Fruit fly (Drosophila melanogaster) whole organism, embryonic: ENCODE measurements around the gene CG8560.

Experiments used
- CG10321 ChIP-seq: fragments of 200-800 bp; sonication (Bioruptor generic); IDR thresholded peaks from 2 replicates; pipeline ENCODE4 v1.3.6; 2022; ENCODE audit warnings: missing biosample characterization, missing genetic modification characterization
- CG11398 ChIP-seq: fragments of 200-800 bp; sonication (Bioruptor generic); optimal IDR thresholded peaks from 2 replicates; lab custom pipeline; 2016; ENCODE audit warnings: missing biosample characterization, missing genetic modification characterization
- CG12299 ChIP-seq: fragments of 200-800 bp; sonication (Bioruptor generic); optimal IDR thresholded peaks from 2 replicates; lab custom pipeline; 2018; ENCODE audit warnings: missing biosample characterization, mild to moderate bottlenecking, missing genetic modification characterization
- CG12769 ChIP-seq: fragments of 200-800 bp; sonication (Bioruptor generic); optimal IDR thresholded peaks from 2 replicates; lab custom pipeline; 2019; ENCODE audit warnings: missing biosample characterization, mild to moderate bottlenecking, missing genetic modification characterization, moderate library complexity
- CG15269 ChIP-seq: fragments of 200-800 bp; sonication (Bioruptor generic); optimal IDR thresholded peaks from 2 replicates; lab custom pipeline; 2018; ENCODE audit warnings: missing biosample characterization, mild to moderate bottlenecking, missing genetic modification characterization, moderate library complexity
- CG2712 ChIP-seq: fragments of 200-800 bp; optimal IDR thresholded peaks from 3 replicates; lab custom pipeline; 2019; ENCODE audit warnings: missing biosample characterization, mild to moderate bottlenecking, missing genetic modification characterization, moderate library complexity
- CG2889 ChIP-seq: fragments of 200-800 bp; sonication (Bioruptor generic); IDR thresholded peaks from 3 replicates; pipeline ENCODE4 v1.3.6; 2022; ENCODE audit warnings: missing biosample characterization, missing genetic modification characterization
- CG32767 ChIP-seq: fragments of 200-800 bp; sonication (Bioruptor generic); IDR thresholded peaks from 2 replicates; pipeline ENCODE4 v1.3.6; 2022; ENCODE audit warnings: missing biosample characterization, missing genetic modification characterization
- CG34376 ChIP-seq: fragments of 200-800 bp; sonication (Bioruptor generic); optimal IDR thresholded peaks from 2 replicates; lab custom pipeline; 2018; ENCODE audit warnings: missing biosample characterization, mild to moderate bottlenecking, missing genetic modification characterization
- CG4404 ChIP-seq: fragments of 200-800 bp; sonication (Bioruptor generic); IDR thresholded peaks from 2 replicates; pipeline ENCODE4 v1.3.6; 2022; ENCODE audit warnings: missing biosample characterization, missing genetic modification characterization
- CG4854 ChIP-seq: fragments of 200-800 bp; sonication (Bioruptor generic); optimal IDR thresholded peaks from 2 replicates; lab custom pipeline; 2016; ENCODE audit warnings: missing biosample characterization, missing genetic modification characterization, inconsistent platforms
- CG5953 ChIP-seq: fragments of 200-800 bp; sonication (Bioruptor generic); IDR thresholded peaks from 2 replicates; pipeline ENCODE4 v1.3.6; 2022; ENCODE audit warnings: missing biosample characterization, missing genetic modification characterization
- CG6254 ChIP-seq: fragments of 200-800 bp; sonication (Bioruptor generic); optimal IDR thresholded peaks from 3 replicates; lab custom pipeline; 2017; ENCODE audit warnings: mild to moderate bottlenecking, missing biosample characterization, missing genetic modification reagents, missing genetic modification characterization
- CG6765 ChIP-seq: fragments of 200-800 bp; sonication (Bioruptor generic); optimal IDR thresholded peaks from 3 replicates; lab custom pipeline; 2017; ENCODE audit warnings: missing biosample characterization, mild to moderate bottlenecking, missing genetic modification characterization
- CG7745 ChIP-seq: fragments of 200-800 bp; sonication (Bioruptor generic); optimal IDR thresholded peaks from 2 replicates; lab custom pipeline; 2018; ENCODE audit warnings: missing biosample characterization, mild to moderate bottlenecking, missing genetic modification characterization, moderate library complexity
- CG7928 ChIP-seq: fragments of 200-800 bp; sonication (Bioruptor generic); optimal IDR thresholded peaks from 2 replicates; lab custom pipeline; 2017; ENCODE audit warnings: missing biosample characterization, mild to moderate bottlenecking, missing genetic modification characterization
- CG8478 ChIP-seq: fragments of >200 bp; optimal IDR thresholded peaks from 2 replicates; lab custom pipeline; 2018
- D19A ChIP-seq: fragments of 200-800 bp; optimal IDR thresholded peaks from 3 replicates; lab custom pipeline; 2019; ENCODE audit warnings: missing biosample characterization, mild to moderate bottlenecking, missing genetic modification characterization, moderate library complexity
- Dp ChIP-seq: fragments of 200-800 bp; sonication (Bioruptor generic); optimal IDR thresholded peaks from 2 replicates; lab custom pipeline; 2018; ENCODE audit warnings: missing biosample characterization, mild to moderate bottlenecking, missing genetic modification characterization, moderate library complexity
- E2f2 ChIP-seq: fragments of 200-800 bp; sonication (Bioruptor generic); IDR thresholded peaks from 2 replicates; pipeline ENCODE4 v1.3.6; 2022; ENCODE audit warnings: missing biosample characterization, missing genetic modification characterization
- GATAe ChIP-seq: fragments of 200-800 bp; sonication (Bioruptor generic); conservative IDR thresholded peaks from 2 replicates; pipeline ENCODE4 v1.3.6; 2022; ENCODE audit warnings: missing biosample characterization, missing genetic modification characterization
- HLH3B ChIP-seq: fragments of 200-800 bp; sonication (Bioruptor generic); IDR thresholded peaks from 2 replicates; pipeline ENCODE4 v1.3.6; 2022; ENCODE audit warnings: missing biosample characterization, missing genetic modification characterization
- Hey ChIP-seq: fragments of 200-800 bp; sonication (Bioruptor generic); optimal IDR thresholded peaks from 3 replicates; lab custom pipeline; 2018; ENCODE audit warnings: missing biosample characterization, mild to moderate bottlenecking, missing genetic modification characterization
- MESR4 ChIP-seq: fragments of 200-800 bp; sonication (Bioruptor generic); optimal IDR thresholded peaks from 2 replicates; lab custom pipeline; 2018; ENCODE audit warnings: missing biosample characterization, mild to moderate bottlenecking, missing genetic modification characterization, moderate library complexity
- Mad ChIP-seq: fragments of 200-800 bp; sonication (Bioruptor generic); optimal IDR thresholded peaks from 2 replicates; lab custom pipeline; 2016; ENCODE audit warnings: missing biosample characterization, missing genetic modification characterization
- NFAT ChIP-seq: fragments of 200-800 bp; sonication (Bioruptor generic); IDR thresholded peaks from 2 replicates; pipeline ENCODE4 v1.3.6; 2022; ENCODE audit warnings: missing biosample characterization, missing genetic modification characterization
- Vsx1 ChIP-seq: fragments of 200-800 bp; sonication (Bioruptor generic); optimal IDR thresholded peaks from 2 replicates; lab custom pipeline; 2017; ENCODE audit warnings: missing biosample characterization, mild to moderate bottlenecking, missing genetic modification characterization, missing genetic modification reagents
- YL-1 ChIP-seq: fragments of 200-800 bp; sonication (Bioruptor generic); optimal IDR thresholded peaks from 3 replicates; lab custom pipeline; 2017; ENCODE audit warnings: missing biosample characterization, mild to moderate bottlenecking, missing genetic modification characterization
- ap ChIP-seq: fragments of 200-800 bp; sonication (Bioruptor generic); IDR thresholded peaks from 2 replicates; pipeline ENCODE4 v1.3.6; 2022; ENCODE audit warnings: missing biosample characterization, missing genetic modification characterization
- btn ChIP-seq: fragments of 200-800 bp; sonication (Bioruptor generic); optimal IDR thresholded peaks from 2 replicates; lab custom pipeline; 2016; ENCODE audit warnings: missing biosample characterization, missing genetic modification characterization
- cad ChIP-seq: fragments of >200 bp; optimal IDR thresholded peaks from 2 replicates; lab custom pipeline; 2017; ENCODE audit warnings: missing biosample characterization, missing genetic modification characterization
- cas ChIP-seq: fragments of 200-800 bp; sonication (Bioruptor generic); IDR thresholded peaks from 2 replicates; pipeline ENCODE4 v1.3.6; 2022; ENCODE audit warnings: missing biosample characterization, missing genetic modification characterization
- caup ChIP-seq: fragments of 200-800 bp; sonication (Bioruptor generic); optimal IDR thresholded peaks from 3 replicates; lab custom pipeline; 2017; ENCODE audit warnings: missing biosample characterization, mild to moderate bottlenecking, missing genetic modification characterization, moderate library complexity; ENCODE audit not compliant: severe bottlenecking
- dysf ChIP-seq: fragments of 200-800 bp; sonication (Bioruptor generic); IDR thresholded peaks from 3 replicates; pipeline ENCODE4 v1.3.6; 2022; ENCODE audit warnings: missing biosample characterization, missing genetic modification characterization
- emc ChIP-seq: fragments of 200-800 bp; sonication (Bioruptor generic); optimal IDR thresholded peaks from 2 replicates; lab custom pipeline; 2016; ENCODE audit warnings: missing biosample characterization, missing genetic modification characterization
- fu2 ChIP-seq: fragments of 200-800 bp; sonication (Bioruptor generic); optimal IDR thresholded peaks from 2 replicates; lab custom pipeline; 2016; ENCODE audit warnings: missing biosample characterization, missing genetic modification characterization
- gce ChIP-seq: fragments of 200-800 bp; sonication (Bioruptor generic); IDR thresholded peaks from 3 replicates; pipeline ENCODE4 v1.3.6; 2022; ENCODE audit warnings: missing biosample characterization, missing genetic modification characterization
- gcm2 ChIP-seq: fragments of 200-800 bp; sonication (Bioruptor generic); optimal IDR thresholded peaks from 2 replicates; lab custom pipeline; 2016; ENCODE audit warnings: missing biosample characterization, missing genetic modification characterization
- lab ChIP-seq: fragments of 200-800 bp; sonication (Bioruptor generic); optimal IDR thresholded peaks from 3 replicates; lab custom pipeline; 2017; ENCODE audit warnings: missing biosample characterization, missing genetic modification characterization, mild to moderate bottlenecking, moderate library complexity, missing genetic modification reagents
- lilli ChIP-seq: fragments of 200-800 bp; sonication (Bioruptor generic); optimal IDR thresholded peaks from 3 replicates; lab custom pipeline; 2016; ENCODE audit warnings: missing biosample characterization, missing genetic modification characterization
- lov ChIP-seq, 2 experiments: fragments of 200-800 bp in 1 of 2; fragments of >200 bp in 1 of 2; sonication (Bioruptor generic) in 1 of 2; IDR thresholded peaks in 1 of 2; optimal IDR thresholded peaks in 1 of 2; 2 replicates in 1 of 2; 3 replicates in 1 of 2; pipeline versions ENCODE4 v1.3.6 to Lab custom; 2017 to 2022; ENCODE audit warnings: missing biosample characterization in 1 of 2, missing genetic modification characterization in 1 of 2
- maf-S ChIP-seq: fragments of 200-800 bp; sonication (Bioruptor generic); optimal IDR thresholded peaks from 2 replicates; lab custom pipeline; 2016; ENCODE audit warnings: missing biosample characterization, missing genetic modification characterization
- peb ChIP-seq: fragments of 200-800 bp; sonication (Bioruptor generic); IDR thresholded peaks from 2 replicates; pipeline ENCODE4 v1.3.6; 2022; ENCODE audit warnings: missing biosample characterization, missing genetic modification characterization
- pho ChIP-seq: fragments of 200-800 bp; sonication (Bioruptor generic); optimal IDR thresholded peaks from 2 replicates; lab custom pipeline; 2016; ENCODE audit warnings: missing biosample characterization, missing genetic modification characterization
- salm ChIP-seq: fragments of 200-800 bp; sonication (Bioruptor generic); optimal IDR thresholded peaks from 2 replicates; lab custom pipeline; 2018; ENCODE audit warnings: missing biosample characterization, mild to moderate bottlenecking, missing genetic modification characterization
- sob ChIP-seq: fragments of 200-800 bp; sonication (Bioruptor generic); IDR thresholded peaks from 2 replicates; pipeline ENCODE4 v1.3.6; 2022; ENCODE audit warnings: missing biosample characterization, missing genetic modification characterization
- tap ChIP-seq: fragments of 200-800 bp; optimal IDR thresholded peaks from 3 replicates; lab custom pipeline; 2019; ENCODE audit warnings: missing biosample characterization, mild to moderate bottlenecking, missing genetic modification characterization, moderate library complexity
- ttk ChIP-seq: fragments of 200-800 bp; sonication (Bioruptor generic); IDR thresholded peaks from 2 replicates; pipeline ENCODE4 v2.1.2; 2022; ENCODE audit warnings: missing biosample characterization, missing genetic modification characterization
- usp ChIP-seq: fragments of >200 bp; optimal IDR thresholded peaks from 2 replicates; lab custom pipeline; 2017; ENCODE audit warnings: missing biosample characterization, missing genetic modification characterization

CG8560 gene

dm6 chr3L:7434715-7435653, 31.0 kb upstream of the CG8560 start, which contains the start of gene Rac2 (continued):
- 0 out of 2 replicates have a peak, but pooled peaks have one; percentile 24 for TF ChIP-seq CG4404
- TF ChIP-seq gce: peak; percentile 51; the same call in 1 of the 3 replicates
- no peak for TF ChIP-seq emc (GFP tag; lab: Kevin White, UChicago)
- TF ChIP-seq CG6254 (GFP tag; lab: Kevin White, UChicago): peak; percentile 35
- peak; percentile 17 for TF ChIP-seq CG4854 (GFP tag; lab: Kevin White, UChicago)
- TF ChIP-seq salm (tag; lab: Kevin White, UChicago): peak; percentile 7
- no peak for TF ChIP-seq CG7928 (GFP tag; lab: Kevin White, UChicago)
- TF ChIP-seq MESR4: peak; percentile 14
- no peak for TF ChIP-seq NFAT (GFP tag; lab: Robert Waterston, UW)
- peak; percentile 76 for TF ChIP-seq cad (GFP tag; lab: Kevin White, UChicago)
- no peak for TF ChIP-seq cas
- no peak for TF ChIP-seq GATAe (GFP tag; lab: Robert Waterston, UW)
- TF ChIP-seq CG34376 (GFP tag; lab: Kevin White, UChicago): peak; percentile 7
- 0 out of 2 replicates have a peak, but pooled peaks have one; percentile 3 for TF ChIP-seq CG5953 (GFP tag; lab: Robert Waterston, UW)
- TF ChIP-seq Dp (GFP tag; lab: Kevin White, UChicago): no peak
- TF ChIP-seq CG7745: no peak
- TF ChIP-seq CG2889 (GFP tag; lab: Robert Waterston, UW): 0 out of 3 replicates have a peak, but pooled peaks have one; percentile 22
- peak; percentile 60 for TF ChIP-seq YL-1 (GFP tag; lab: Kevin White, UChicago)
- peak; percentile 49 for TF ChIP-seq lab
- peak; percentile 58 for TF ChIP-seq Vsx1
- peak; percentile 89 for TF ChIP-seq D19A (tag; lab: Kevin White, UChicago)
- TF ChIP-seq CG11398 (GFP tag; lab: Kevin White, UChicago): peak; percentile 22
- TF ChIP-seq lov (optimal IDR thresholded peaks at IDR 0.05; lab: Kevin White, UChicago): no peak
- no peak for TF ChIP-seq lov (GFP tag; IDR thresholded peaks at IDR 0.05; lab: Robert Waterston, UW)
- TF ChIP-seq CG12299 (tag; lab: Kevin White, UChicago): peak; percentile 2
- TF ChIP-seq tap (tag; lab: Kevin White, UChicago): no peak
- TF ChIP-seq CG15269: peak; percentile 5
- peak; percentile 91 for TF ChIP-seq CG8478 (lab: Kevin White, UChicago)
- TF ChIP-seq Hey: no peak
- peak; percentile 52 for TF ChIP-seq CG12769 (tag; lab: Kevin White, UChicago)
- peak; percentile 40; the same call in 1 of the 2 replicates for TF ChIP-seq E2f2 (GFP tag; lab: Robert Waterston, UW)
- no peak for TF ChIP-seq maf-S (GFP tag; lab: Kevin White, UChicago)
- TF ChIP-seq lilli (GFP tag; lab: Kevin White, UChicago): peak; percentile 45
- TF ChIP-seq CG6765 (GFP tag; lab: Kevin White, UChicago): no peak
- no peak for TF ChIP-seq peb (GFP tag; lab: Robert Waterston, UW)
- TF ChIP-seq caup: peak; percentile 54
- no peak for TF ChIP-seq CG32767 (GFP tag; lab: Robert Waterston, UW)
- peak; percentile 96 for TF ChIP-seq CG10321 (GFP tag; lab: Robert Waterston, UW)
- TF ChIP-seq dysf (GFP tag; lab: Robert Waterston, UW): peak; percentile 40; the same call in 1 of the 3 replicates
- no peak for TF ChIP-seq ttk (GFP tag; lab: Robert Waterston, UW)
- TF ChIP-seq usp: no peak
- TF ChIP-seq ap (GFP tag; lab: Robert Waterston, UW): 0 out of 2 replicates have a peak, but pooled peaks have one; percentile 24
- no peak for TF ChIP-seq fu2
- TF ChIP-seq btn (GFP tag; lab: Kevin White, UChicago): no peak
- TF ChIP-seq gcm2: no peak
- TF ChIP-seq CG2712 (tag; lab: Kevin White, UChicago): peak; percentile 23
- TF ChIP-seq sob (GFP tag; lab: Robert Waterston, UW): peak; percentile 45; the same call in 1 of the 2 replicates
- TF ChIP-seq HLH3B (GFP tag; lab: Robert Waterston, UW): no peak
- no peak for TF ChIP-seq pho (GFP tag; lab: Kevin White, UChicago)
- TF ChIP-seq Mad (GFP tag; lab: Kevin White, UChicago): no peak
